Worm (Caenorhabditis elegans) whole organism, L1 larva: ENCODE data around the gene R05G9.1.

Experiments
- C16A3.4 ChIP-seq: fragments of 150-350 bp; optimal IDR thresholded peaks from 2 replicates; lab custom pipeline; 2014; ENCODE audit warnings: missing biosample characterization, missing genetic modification characterization
- C34B4.2 ChIP-seq: sonication (generic microtip); optimal IDR thresholded peaks from 2 replicates; lab custom pipeline; 2017; ENCODE audit warnings: mild to moderate bottlenecking, missing genetic modification characterization, missing compliant biosample characterization
- aly-2 ChIP-seq: fragments of 150-350 bp; optimal IDR thresholded peaks from 2 replicates; lab custom pipeline; 2014; ENCODE audit warnings: missing biosample characterization, missing genetic modification characterization
- ama-1 ChIP-seq: fragments of 150-350 bp; optimal IDR thresholded peaks from 2 replicates; lab custom pipeline; 2014
- ceh-63 ChIP-seq: fragments of 200-800 bp; sonication (Bioruptor generic); optimal IDR thresholded peaks from 2 replicates; lab custom pipeline; 2018; ENCODE audit warnings: mild to moderate bottlenecking, missing genetic modification characterization, missing compliant biosample characterization
- ceh-8 ChIP-seq: fragments of 200-800 bp; sonication (Bioruptor generic); optimal IDR thresholded peaks from 2 replicates; lab custom pipeline; 2018; ENCODE audit warnings: mild to moderate bottlenecking, missing genetic modification characterization, moderate library complexity, missing compliant biosample characterization
- ceh-88 ChIP-seq: fragments of 200-800 bp; sonication (Bioruptor generic); IDR thresholded peaks from 2 replicates; pipeline ENCODE4 v1.3.6; 2022; ENCODE audit warnings: missing genetic modification characterization, missing compliant biosample characterization
- ceh-90 ChIP-seq: sonication (generic microtip); optimal IDR thresholded peaks from 2 replicates; lab custom pipeline; 2016; ENCODE audit warnings: missing genetic modification characterization, missing compliant biosample characterization
- ces-1 ChIP-seq: fragments of 150-350 bp; optimal IDR thresholded peaks from 2 replicates; lab custom pipeline; 2014; ENCODE audit warnings: missing biosample characterization, missing genetic modification reagents, missing genetic modification characterization
- dsc-1 ChIP-seq: sonication (generic microtip); optimal IDR thresholded peaks from 2 replicates; lab custom pipeline; 2016; ENCODE audit warnings: mild to moderate bottlenecking, missing genetic modification characterization, missing compliant biosample characterization
- elt-3 ChIP-seq, 6 experiments: fragments of 150-350 bp in 1 of 6; sonication (generic microtip); optimal IDR thresholded peaks; 2 replicates each; lab custom pipeline; 2017 to 2018; ENCODE audit warnings: missing biosample characterization in 6 of 6, missing genetic modification characterization in 6 of 6, inconsistent platforms in 1 of 6
- ets-5 ChIP-seq: fragments of 200-800 bp; sonication (Bioruptor generic); IDR thresholded peaks from 2 replicates; pipeline ENCODE4 v1.3.6; 2022; ENCODE audit warnings: missing genetic modification characterization, missing compliant biosample characterization
- fos-1 ChIP-seq: fragments of 150-350 bp; optimal IDR thresholded peaks from 2 replicates; lab custom pipeline; 2014; ENCODE audit warnings: missing biosample characterization, missing genetic modification characterization
- hlh-17 ChIP-seq: fragments of 200-800 bp; sonication (Bioruptor generic); optimal IDR thresholded peaks from 2 replicates; lab custom pipeline; 2018; ENCODE audit warnings: missing genetic modification characterization, mild to moderate bottlenecking, missing compliant biosample characterization, moderate library complexity, borderline replicate concordance
- irx-1 ChIP-seq: sonication (generic microtip); optimal IDR thresholded peaks from 2 replicates; lab custom pipeline; 2016; ENCODE audit warnings: missing genetic modification characterization, missing compliant biosample characterization
- isw-1 ChIP-seq: fragments of 200-800 bp; sonication (Bioruptor generic); IDR thresholded peaks from 2 replicates; pipeline ENCODE4 v1.3.6; 2022; ENCODE audit warnings: missing genetic modification characterization, missing compliant biosample characterization
- jun-1 ChIP-seq: fragments of 150-350 bp; optimal IDR thresholded peaks from 2 replicates; lab custom pipeline; 2014; ENCODE audit warnings: missing biosample characterization, missing genetic modification reagents, missing genetic modification characterization
- lin-13 ChIP-seq: fragments of 150-350 bp; optimal IDR thresholded peaks from 2 replicates; lab custom pipeline; 2014; ENCODE audit warnings: missing biosample characterization, missing genetic modification reagents, missing genetic modification characterization
- lsy-2 ChIP-seq, 2 experiments: fragments of 150-350 bp; optimal IDR thresholded peaks; 2 replicates each; lab custom pipeline; 2014; ENCODE audit warnings: missing biosample characterization in 2 of 2, missing genetic modification characterization in 2 of 2
- mep-1 ChIP-seq: fragments of 150-350 bp; optimal IDR thresholded peaks from 2 replicates; lab custom pipeline; 2014; ENCODE audit warnings: missing biosample characterization, missing genetic modification characterization
- nhr-11 ChIP-seq: fragments of 150-350 bp; optimal IDR thresholded peaks from 2 replicates; lab custom pipeline; 2014; ENCODE audit warnings: missing biosample characterization, missing genetic modification characterization
- nhr-19 ChIP-seq: fragments of 200-800 bp; sonication (Bioruptor generic); conservative IDR thresholded peaks from 2 replicates; pipeline ENCODE4 v1.3.6; 2022; ENCODE audit warnings: missing genetic modification characterization, missing compliant biosample characterization
- nhr-71 ChIP-seq: sonication (generic microtip); optimal IDR thresholded peaks from 2 replicates; lab custom pipeline; 2016; ENCODE audit warnings: mild to moderate bottlenecking, missing genetic modification characterization, moderate library complexity, missing compliant biosample characterization
- nhr-76 ChIP-seq: sonication (generic microtip); optimal IDR thresholded peaks from 2 replicates; lab custom pipeline; 2017; ENCODE audit warnings: missing biosample characterization, missing genetic modification characterization
- nhr-77 ChIP-seq: fragments of 150-350 bp; optimal IDR thresholded peaks from 2 replicates; lab custom pipeline; 2014; ENCODE audit warnings: missing biosample characterization, missing genetic modification characterization
- nhr-90 ChIP-seq: sonication (generic microtip); optimal IDR thresholded peaks from 2 replicates; lab custom pipeline; 2016; ENCODE audit warnings: mild to moderate bottlenecking, missing genetic modification characterization, missing compliant biosample characterization; ENCODE audit not compliant: poor library complexity
- pag-3 ChIP-seq: sonication (generic microtip); optimal IDR thresholded peaks from 2 replicates; lab custom pipeline; 2017; ENCODE audit warnings: missing genetic modification characterization, mild to moderate bottlenecking, missing compliant biosample characterization, antibody characterized with exemption, borderline replicate concordance; ENCODE audit not compliant: insufficient read depth
- pax-3 ChIP-seq: fragments of 200-800 bp; sonication (Bioruptor generic); optimal IDR thresholded peaks from 2 replicates; lab custom pipeline; 2018; ENCODE audit warnings: mild to moderate bottlenecking, missing genetic modification characterization, moderate library complexity, missing compliant biosample characterization
- pqm-1 ChIP-seq: sonication (generic microtip); optimal IDR thresholded peaks from 3 replicates; lab custom pipeline; 2017; ENCODE audit warnings: missing biosample characterization, missing genetic modification characterization
- rnt-1 ChIP-seq: sonication (generic microtip); optimal IDR thresholded peaks from 2 replicates; lab custom pipeline; 2016; ENCODE audit warnings: mild to moderate bottlenecking, missing genetic modification characterization, moderate library complexity, missing compliant biosample characterization
- snpc-4 ChIP-seq: fragments of 150-350 bp; optimal IDR thresholded peaks from 2 replicates; lab custom pipeline; 2014; ENCODE audit warnings: missing biosample characterization, missing genetic modification characterization
- snu-23 ChIP-seq: sonication (generic microtip); optimal IDR thresholded peaks from 2 replicates; lab custom pipeline; 2016; ENCODE audit warnings: missing genetic modification characterization, missing compliant biosample characterization
- sup-37 ChIP-seq: fragments of 200-800 bp; sonication (Bioruptor generic); optimal IDR thresholded peaks from 2 replicates; lab custom pipeline; 2018; ENCODE audit warnings: mild to moderate bottlenecking, missing genetic modification characterization, missing compliant biosample characterization
- unc-30 ChIP-seq: sonication (generic microtip); optimal IDR thresholded peaks from 2 replicates; lab custom pipeline; 2017; ENCODE audit warnings: missing biosample characterization, missing genetic modification characterization
- unc-62 ChIP-seq: fragments of 150-350 bp; optimal IDR thresholded peaks from 2 replicates; lab custom pipeline; 2014; ENCODE audit warnings: missing biosample characterization, missing genetic modification reagents, missing genetic modification characterization
- unc-86 ChIP-seq: sonication (generic microtip); optimal IDR thresholded peaks from 2 replicates; lab custom pipeline; 2016; ENCODE audit warnings: missing genetic modification characterization, missing compliant biosample characterization
- vab-15 ChIP-seq: sonication (generic microtip); optimal IDR thresholded peaks from 2 replicates; lab custom pipeline; 2017; ENCODE audit warnings: missing genotype, mild to moderate bottlenecking, missing genetic modification characterization, missing compliant biosample characterization
- xbp-1 ChIP-seq: sonication (generic microtip); optimal IDR thresholded peaks from 2 replicates; lab custom pipeline; 2016; ENCODE audit warnings: missing genetic modification characterization, missing compliant biosample characterization
- zag-1 ChIP-seq: fragments of 150-350 bp; optimal IDR thresholded peaks from 2 replicates; lab custom pipeline; 2014; ENCODE audit warnings: missing biosample characterization, missing genetic modification characterization
- ztf-11 ChIP-seq, 2 experiments: sonication (generic microtip); optimal IDR thresholded peaks; 2 replicates each; lab custom pipeline; 2016 to 2017; ENCODE audit warnings: missing genetic modification characterization in 2 of 2, missing biosample characterization in 1 of 2, missing compliant biosample characterization in 1 of 2

Gene R05G9.1

ce11 chrII:6453341-6453806, 49.6 kb upstream of the R05G9.1 start, which contains the start of gene atg-16.2 (continued):
- no peak for TF ChIP-seq ceh-90
- peak; percentile 35; the same call in 1 of the 2 replicates for TF ChIP-seq nhr-19 (GFP tag; lab: Robert Waterston, UW)
- TF ChIP-seq hlh-17, result no peak
- no peak for TF ChIP-seq unc-86
- TF ChIP-seq vab-15 (tag; lab: Kevin White, UChicago), result no peak
- peak; percentile 22 for TF ChIP-seq snpc-4 (tag; lab: Kevin White, UChicago)
- TF ChIP-seq lin-13, result peak; percentile 44
- TF ChIP-seq ceh-8 (GFP tag; lab: Kevin White, UChicago), result no peak
- no peak for TF ChIP-seq irx-1
- TF ChIP-seq snu-23, result peak; percentile 66
- TF ChIP-seq sup-37 (GFP tag; lab: Kevin White, UChicago), result no peak
- no peak for TF ChIP-seq ama-1 (lab: Kevin White, UChicago)
- no peak for TF ChIP-seq nhr-77 (tag; lab: Kevin White, UChicago)
- peak; percentile 59 for TF ChIP-seq rnt-1 (tag; lab: Kevin White, UChicago)
- TF ChIP-seq fos-1 (tag; lab: Kevin White, UChicago), result no peak
- peak in 1 of 6 experiments; percentile 30 for TF ChIP-seq elt-3 (tag; optimal IDR thresholded peaks at IDR 0.05; lab: Kevin White, UChicago)
- no peak for TF ChIP-seq ets-5 (GFP tag; lab: Robert Waterston, UW)
- TF ChIP-seq unc-62 (GFP tag; lab: Kevin White, UChicago), result no peak
- TF ChIP-seq ces-1 (GFP tag; lab: Kevin White, UChicago), result no peak
- TF ChIP-seq ztf-11 (tag; optimal IDR thresholded peaks at IDR 0.05; lab: Kevin White, UChicago), result peak in 1 of 2 experiments; percentile 23
- no peak for TF ChIP-seq pag-3 (tag; lab: Kevin White, UChicago)
- TF ChIP-seq mep-1 (tag; lab: Kevin White, UChicago), result peak; percentile 85
- peak; percentile 72 for TF ChIP-seq C16A3.4
- TF ChIP-seq isw-1 (GFP tag; lab: Robert Waterston, UW), result no peak
- TF ChIP-seq pax-3 (tag; lab: Kevin White, UChicago), result no peak
- no peak for TF ChIP-seq aly-2 (tag; lab: Kevin White, UChicago)
- peak; percentile 31 for TF ChIP-seq xbp-1
- peak; percentile 52 for TF ChIP-seq dsc-1 (tag; lab: Kevin White, UChicago)
- TF ChIP-seq nhr-71 (tag; lab: Kevin White, UChicago), result peak; percentile 59
- no peak for TF ChIP-seq nhr-76 (tag; lab: Kevin White, UChicago)
- no peak for TF ChIP-seq ceh-88 (GFP tag; lab: Robert Waterston, UW)
- no peak for TF ChIP-seq nhr-11 (tag; lab: Kevin White, UChicago)
- peak; percentile 68 to 80 for TF ChIP-seq lsy-2 (tag; optimal IDR thresholded peaks at IDR 0.05; lab: Kevin White, UChicago)
- TF ChIP-seq unc-30 (tag; lab: Kevin White, UChicago), result no peak
- no peak for TF ChIP-seq jun-1 (tag; lab: Kevin White, UChicago)

- TF ChIP-seq nhr-19 (GFP tag; lab: Robert Waterston, UW) (no peak), C34B4.2 (no peak), ces-1 (GFP tag; lab: Kevin White, UChicago) (no peak), sup-37 (GFP tag; lab: Kevin White, UChicago) (no peak), nhr-90 (tag; lab: Kevin White, UChicago) (no peak), ama-1 (lab: Kevin White, UChicago) (no peak), dsc-1 (tag; lab: Kevin White, UChicago) (no peak), mep-1 (tag; lab: Kevin White, UChicago) (no peak), pax-3 (tag; lab: Kevin White, UChicago) (no peak), pqm-1 (tag; lab: Kevin White, UChicago) (no peak), ceh-63 (GFP tag; lab: Kevin White, UChicago) (no peak), C16A3.4 (no peak), nhr-77 (tag; lab: Kevin White, UChicago) (no peak), ceh-8 (GFP tag; lab: Kevin White, UChicago) (no peak), zag-1 (tag; lab: Kevin White, UChicago) (no peak)
Measured at ce11 chrII:6454671-6455070, 48.3 kb upstream of the R05G9.1 start, which contains the start of gene aptf-1. TSS of gene aptf-1 (plus strand) at chrII:6454971.
